Worm (Caenorhabditis elegans) whole organism, L1 larva: ENCODE results near the gene gst-18.

Experiments
- ets-5 ChIP-seq: fragments of 200-800 bp; sonication (Bioruptor generic); IDR thresholded peaks from 2 replicates; pipeline ENCODE4 v1.3.6; 2022; ENCODE audit warnings: missing genetic modification characterization, missing compliant biosample characterization
- nhr-28 ChIP-seq: fragments of 150-350 bp; optimal IDR thresholded peaks from 2 replicates; lab custom pipeline; 2014; ENCODE audit warnings: missing biosample characterization, missing genetic modification characterization

DNA sequence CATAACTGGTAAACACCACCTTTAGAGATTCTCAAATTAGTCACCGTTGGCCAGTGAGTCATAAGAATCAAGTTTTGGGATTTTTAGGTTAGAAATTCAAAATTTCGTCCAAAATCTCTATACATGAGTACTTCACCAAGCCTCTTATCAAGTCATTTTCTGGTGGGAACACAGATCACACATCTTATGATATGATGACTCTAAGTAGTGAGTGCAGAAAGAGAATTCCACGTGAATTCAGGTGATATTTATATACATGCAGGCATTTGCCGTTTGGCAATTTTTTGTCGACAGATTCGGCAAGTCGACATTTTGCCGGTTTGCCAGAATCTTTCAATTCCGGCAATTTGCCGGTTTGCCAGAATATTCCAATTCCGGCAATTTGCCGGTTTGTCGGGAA, 41.4 kb upstream of the gst-18 start:
- TF ChIP-seq nhr-28 (tag; lab: Kevin White, UChicago) (no peak), ets-5 (no peak)
